Worm (Caenorhabditis elegans): ENCODE results near the gene affl-1.

Gene affl-1

DNA sequence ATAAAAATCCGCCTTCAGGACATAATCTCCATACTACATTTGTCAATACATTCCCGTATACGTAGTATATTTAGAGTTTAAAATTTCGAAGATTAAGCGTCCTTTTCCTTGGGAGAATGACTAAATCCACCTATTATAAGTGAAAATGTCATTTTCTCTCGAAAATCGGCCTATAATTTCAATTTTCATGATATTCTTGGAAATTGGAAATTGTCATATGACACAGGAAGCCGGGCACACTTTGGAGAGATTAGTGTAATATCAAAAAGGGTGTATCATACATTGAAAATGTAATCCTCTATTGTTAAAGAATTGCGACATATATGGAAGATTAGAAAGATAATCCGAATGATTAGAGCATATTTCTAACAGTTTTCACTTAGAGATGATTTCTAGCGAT is 42.7 kb downstream of the affl-1 start:
- TF ChIP-seq dpl-1 (GFP tag; optimal IDR thresholded peaks at IDR 0.05) (no peak), aptf-2 (GFP tag; conservative IDR thresholded peaks at IDR 0.05) (no peak), nhr-27 (tag; optimal IDR thresholded peaks at IDR 0.05) (no peak), cebp-1 (GFP tag; IDR thresholded peaks at IDR 0.05) (no peak), cebp-1 (tag; optimal IDR thresholded peaks at IDR 0.05) (no peak), nhr-120 (GFP tag; IDR thresholded peaks at IDR 0.05) (no peak), dpff-1 (tag; optimal IDR thresholded peaks at IDR 0.05) (no peak), ztf-25 (GFP tag; IDR thresholded peaks at IDR 0.05) (no peak), lin-54 (GFP tag; optimal IDR thresholded peaks at IDR 0.05) (no peak), B0019.2 (GFP tag; conservative IDR thresholded peaks at IDR 0.05) (no peak), egl-18 (GFP tag; IDR thresholded peaks at IDR 0.05) (no peak), cebp-2 (GFP tag; IDR thresholded peaks at IDR 0.05) (no peak), mes-4 (tag; optimal IDR thresholded peaks at IDR 0.05) (no peak), him-1 (tag; optimal IDR thresholded peaks at IDR 0.05) (no peak)

DNA sequence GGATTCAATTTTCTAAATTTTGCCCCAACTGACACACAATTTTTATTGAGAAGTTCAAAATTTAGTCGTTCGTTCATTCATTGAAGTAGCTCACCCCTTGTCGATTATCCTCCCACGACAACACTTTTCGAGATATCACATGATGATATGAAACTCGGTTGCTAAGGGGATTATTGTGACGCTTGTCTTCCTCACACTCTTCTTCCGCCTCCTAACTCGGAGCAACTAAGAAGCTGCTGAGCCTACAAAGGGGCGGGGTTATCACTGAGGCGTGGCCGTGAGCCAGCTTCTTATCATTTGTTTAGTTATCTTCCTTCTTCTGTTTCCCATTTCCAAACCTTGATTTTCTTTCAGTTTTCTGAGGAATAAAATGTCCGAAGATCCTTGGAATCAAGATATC is 43.5 kb downstream of the affl-1 start, which contains the start of gene F10C5.3:
Gene F10C5.3 (plus strand): TSS at position 313 of the 400 bp plus-strand sequence.
- TF ChIP-seq bed-1 (GFP tag; IDR thresholded peaks at IDR 0.05) (no peak), mxl-1 (tag; optimal IDR thresholded peaks at IDR 0.05) (no peak), unc-62 (GFP tag; optimal IDR thresholded peaks at IDR 0.05) (no peak), F57C9.4 (tag; optimal IDR thresholded peaks at IDR 0.05) (no peak)

DNA sequence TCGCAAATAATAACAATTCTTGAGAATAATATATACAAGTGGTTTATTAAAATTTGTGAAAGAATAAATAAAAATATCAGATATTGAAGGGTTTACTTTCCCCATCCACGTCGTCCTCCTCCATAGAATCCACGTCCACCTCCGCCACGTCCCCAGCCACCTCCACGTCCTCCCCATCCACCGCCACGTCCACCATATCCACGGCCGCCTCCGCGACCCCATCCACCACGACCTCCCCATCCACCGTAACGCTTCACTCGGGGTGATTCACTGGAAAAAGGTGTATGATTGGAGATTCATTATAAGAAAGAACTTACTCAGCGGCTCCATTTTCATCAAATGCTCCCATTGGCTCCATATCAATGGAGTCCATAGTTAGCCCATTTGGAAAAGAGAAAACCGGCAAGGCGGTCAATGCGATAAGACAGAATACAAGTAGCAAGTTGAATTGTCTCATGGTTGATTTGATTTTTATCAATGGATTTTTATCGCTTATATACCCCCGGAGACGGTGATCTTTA is 46.1 kb downstream of the affl-1 start, which contains the start of gene nlp-32:
Gene nlp-32 (minus strand): TSS at position 471 of the 521 bp plus-strand sequence.
- TF ChIP-seq repo-1 (tag; optimal IDR thresholded peaks at IDR 0.05) (no peak), zfh-2 (GFP tag; conservative IDR thresholded peaks at IDR 0.05) (peak; percentile 74), ceh-91 (GFP tag; IDR thresholded peaks at IDR 0.05) (no peak), egrh-3 (GFP tag; IDR thresholded peaks at IDR 0.05) (peak; percentile 48; the same call in 1 of the 2 replicates), F57A8.1 (GFP tag; optimal IDR thresholded peaks at IDR 0.05) (no peak)

DNA sequence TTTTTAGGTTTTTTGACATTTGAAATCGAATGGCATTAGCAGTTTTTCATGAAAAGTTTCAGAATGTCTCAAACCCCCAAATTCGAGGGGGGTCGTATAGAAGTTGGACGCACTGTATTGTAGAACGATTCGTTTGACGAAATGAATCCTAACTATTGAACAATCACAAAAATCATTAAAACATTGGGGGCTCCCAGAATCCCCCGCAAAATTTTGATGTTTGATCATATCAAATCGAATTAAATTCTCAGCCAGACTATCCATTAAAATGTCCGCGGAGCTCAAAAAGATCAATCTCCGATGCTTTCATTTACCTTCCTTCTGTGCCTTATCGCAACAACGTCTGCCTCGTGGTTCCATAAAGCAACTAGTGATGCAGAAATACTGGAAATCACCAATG is 48.4 kb downstream of the affl-1 start, which contains the start of gene F30H5.5:
Gene F30H5.5 (plus strand): TSS at position 301 of the 400 bp plus-strand sequence.
- TF ChIP-seq tlf-1 (GFP tag; optimal IDR thresholded peaks at IDR 0.05) (no peak), repo-1 (tag; optimal IDR thresholded peaks at IDR 0.05) (no peak), ceh-79 (tag; optimal IDR thresholded peaks at IDR 0.05) (no peak), C06A6.2 (GFP tag; conservative IDR thresholded peaks at IDR 0.05) (no peak), ceh-100 (GFP tag; IDR thresholded peaks at IDR 0.05) (no peak), F10E7.11 (tag; optimal IDR thresholded peaks at IDR 0.05) (no peak), madf-3 (GFP tag; IDR thresholded peaks at IDR 0.05) (no peak), die-1 (tag; optimal IDR thresholded peaks at IDR 0.05) (no peak), madf-6 (GFP tag; IDR thresholded peaks at IDR 0.05) (no peak), attf-3 (GFP tag; conservative IDR thresholded peaks at IDR 0.05) (no peak), K12H6.12 (tag; optimal IDR thresholded peaks at IDR 0.05) (no peak), F57A8.1 (GFP tag; optimal IDR thresholded peaks at IDR 0.05) (no peak), fkh-3 (tag; optimal IDR thresholded peaks at IDR 0.05) (no peak)

DNA sequence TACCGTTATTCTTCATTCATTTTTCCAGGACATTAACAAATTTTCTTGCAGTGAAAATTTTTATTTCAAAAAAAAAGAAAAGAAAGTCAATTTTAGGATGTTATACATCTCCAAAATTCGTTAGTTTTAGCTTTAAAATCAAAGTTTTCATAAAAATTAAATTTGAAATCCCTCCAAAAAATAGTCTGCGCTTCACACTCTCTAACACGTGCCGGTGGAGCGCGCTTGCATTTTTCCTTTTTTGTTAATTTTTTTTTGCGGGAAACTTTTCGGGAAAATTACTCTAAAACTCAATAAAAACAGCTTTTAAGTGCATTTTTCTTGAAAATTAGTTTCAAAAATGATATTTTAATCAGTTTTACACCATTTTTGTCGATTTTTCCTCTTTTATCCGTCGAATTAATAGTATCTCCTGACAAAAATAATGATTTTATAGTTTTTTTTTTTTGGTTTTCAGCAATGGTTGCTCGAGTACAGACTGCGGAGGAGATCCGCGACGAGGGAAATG is 51.1 kb downstream of the affl-1 start, which contains the start of gene unc-45:
Gene unc-45 (plus strand): TSS at position 458 of the 508 bp plus-strand sequence.
- TF ChIP-seq F57A8.1 (GFP tag; optimal IDR thresholded peaks at IDR 0.05) (no peak), mcd-1 (GFP tag; IDR thresholded peaks at IDR 0.05) (peak; percentile 89), D2030.7 (GFP tag; IDR thresholded peaks at IDR 0.05) (peak; percentile 15; the same call in 1 of the 2 replicates), ztf-28 (GFP tag; IDR thresholded peaks at IDR 0.05) (no peak), lsl-1 (GFP tag; optimal IDR thresholded peaks at IDR 0.05) (peak; percentile 29), T07F8.4 (tag; optimal IDR thresholded peaks at IDR 0.05) (no peak), F33H1.4 (GFP tag; IDR thresholded peaks at IDR 0.05) (no peak), lin-54 (GFP tag; optimal IDR thresholded peaks at IDR 0.05) (peak; percentile 71), dpl-1 (GFP tag; optimal IDR thresholded peaks at IDR 0.05) (peak; percentile 67), let-607 (tag; optimal IDR thresholded peaks at IDR 0.05) (no peak), hmg-1.2 (GFP tag; IDR thresholded peaks at IDR 0.05) (peak; percentile 92), lin-35 (GFP tag; optimal IDR thresholded peaks at IDR 0.05) (peak in 1 of 3 experiments; percentile 69), madf-6 (GFP tag; IDR thresholded peaks at IDR 0.05) (peak; percentile 47; the same call in 1 of the 2 replicates)

Data from whole organism, young adult.